Worm (Caenorhabditis elegans) whole organism, young adult: Measurements from ENCODE around the gene Y62H9A.12.

Source experiments
- gei-17 ChIP-seq: fragments of 200-800 bp; sonication (Bioruptor generic); optimal IDR thresholded peaks from 2 replicates; lab custom pipeline; 2018; ENCODE audit warnings: mild to moderate bottlenecking, missing genetic modification characterization, missing compliant biosample characterization
- lag-1 ChIP-seq: fragments of 200-800 bp; sonication (Bioruptor generic); IDR thresholded peaks from 2 replicates; pipeline ENCODE4 v1.3.6; 2022; ENCODE audit warnings: missing genetic modification reagents, missing genetic modification characterization, missing compliant biosample characterization
- lsy-27 ChIP-seq: sonication (generic microtip); optimal IDR thresholded peaks from 2 replicates; lab custom pipeline; 2017; ENCODE audit warnings: missing genetic modification characterization, mild to moderate bottlenecking, missing compliant biosample characterization, antibody characterized with exemption, missing genotype, borderline replicate concordance; ENCODE audit not compliant: insufficient read depth
- nhr-120 ChIP-seq: fragments of 200-800 bp; sonication (Bioruptor generic); IDR thresholded peaks from 2 replicates; pipeline ENCODE4 v1.3.6; 2022; ENCODE audit warnings: missing genetic modification characterization, missing compliant biosample characterization
- nhr-80 ChIP-seq: sonication (generic microtip); optimal IDR thresholded peaks from 2 replicates; lab custom pipeline; 2016; ENCODE audit warnings: missing genetic modification characterization, missing compliant biosample characterization
- pha-4 ChIP-seq: fragments of 150-350 bp; sonication (generic microtip); optimal IDR thresholded peaks from 2 replicates; lab custom pipeline; 2014; ENCODE audit warnings: missing biosample characterization, missing genetic modification reagents, missing genetic modification characterization
- sea-2 ChIP-seq: fragments of 200-800 bp; sonication (Bioruptor generic); IDR thresholded peaks from 2 replicates; pipeline ENCODE4 v1.3.6; 2022; ENCODE audit warnings: missing genetic modification characterization, missing compliant biosample characterization
- unc-130 ChIP-seq: sonication (generic microtip); optimal IDR thresholded peaks from 2 replicates; lab custom pipeline; 2016; ENCODE audit warnings: missing genetic modification reagents, missing genetic modification characterization, missing compliant biosample characterization
- unc-62 ChIP-seq: fragments of 150-350 bp; optimal IDR thresholded peaks from 2 replicates; lab custom pipeline; 2014; ENCODE audit warnings: missing biosample characterization, missing genetic modification reagents, missing genetic modification characterization

- TF ChIP-seq lag-1 (GFP tag; lab: Robert Waterston, UW) = no peak
- no peak for TF ChIP-seq nhr-80
- no peak for TF ChIP-seq gei-17
- no peak for TF ChIP-seq unc-62
- no peak for TF ChIP-seq unc-130 (GFP tag; lab: Kevin White, UChicago)
- no peak for TF ChIP-seq sea-2 (GFP tag; lab: Robert Waterston, UW)
- TF ChIP-seq pha-4 (tag; lab: Kevin White, UChicago) = no peak
- no peak for TF ChIP-seq lsy-27 (tag; lab: Kevin White, UChicago)
- TF ChIP-seq nhr-120 (GFP tag; lab: Robert Waterston, UW) = no peak
These were observed 4.1 kb downstream of the Y62H9A.12 start, which contains the start of gene Y62H9A.16 for ce11 chrX:11917994-11918393.
